Fruit fly (Drosophila melanogaster): ENCODE results near the gene Es2.

Gene Es2

dm6 chrX:8464378-8465036 lies 3.2 kb downstream of the Es2 start, which contains the start of gene Sptr:
Gene Sptr (minus strand): TSS chrX:8464438.
- peak; percentile 93 for TF ChIP-seq CG11695 (GFP tag; IDR thresholded peaks at IDR 0.05)
- peak; percentile 87 for TF ChIP-seq sug (tag; optimal IDR thresholded peaks at IDR 0.05)
- TF ChIP-seq CG10979 (tag; optimal IDR thresholded peaks at IDR 0.05) = peak; percentile 63
- peak; percentile 77 for TF ChIP-seq HLH54F (GFP tag; optimal IDR thresholded peaks at IDR 0.05)
- peak; percentile 95 for TF ChIP-seq row (GFP tag; IDR thresholded peaks at IDR 0.05)
- peak; percentile 3 for TF ChIP-seq Spps (tag; optimal IDR thresholded peaks at IDR 0.05)
- TF ChIP-seq HLH4C (GFP tag; IDR thresholded peaks at IDR 0.05; ENCODE audit: partially characterized antibody) = no peak
- TF ChIP-seq CG34376 (GFP tag; optimal IDR thresholded peaks at IDR 0.05) = peak; percentile 93
- peak; percentile 80 for TF ChIP-seq ATbp (GFP tag; optimal IDR thresholded peaks at IDR 0.05)
- TF ChIP-seq dysf (GFP tag; IDR thresholded peaks at IDR 0.05) = peak; percentile 95
- peak; percentile 88 for TF ChIP-seq lbe (GFP tag; optimal IDR thresholded peaks at IDR 0.05)
- TF ChIP-seq CG10267 (tag; optimal IDR thresholded peaks at IDR 0.05) = peak; percentile 71
- peak; percentile 81 for TF ChIP-seq B-H1 (GFP tag; IDR thresholded peaks at IDR 0.05)
- peak; percentile 86 for TF ChIP-seq mam (GFP tag; optimal IDR thresholded peaks at IDR 0.05)
- no peak for TF ChIP-seq CG1832 (GFP tag; optimal IDR thresholded peaks at IDR 0.05)
- TF ChIP-seq Elba2 (GFP tag; optimal IDR thresholded peaks at IDR 0.05) = no peak
- peak; percentile 13 for TF ChIP-seq CG3065 (GFP tag; optimal IDR thresholded peaks at IDR 0.05)
- no peak for TF ChIP-seq da (GFP tag; optimal IDR thresholded peaks at IDR 0.05)
- TF ChIP-seq Nf-YB (GFP tag; optimal IDR thresholded peaks at IDR 0.05) = peak; percentile 68
- no peak for TF ChIP-seq Tbp (GFP tag; optimal IDR thresholded peaks at IDR 0.05)
- TF ChIP-seq z (GFP tag; IDR thresholded peaks at IDR 0.05) = no peak
- TF ChIP-seq CG14014 (GFP tag; IDR thresholded peaks at IDR 0.05) = peak; percentile 92
- TF ChIP-seq unpg (GFP tag; optimal IDR thresholded peaks at IDR 0.05) = peak; percentile 92
- peak; percentile 64 for TF ChIP-seq her (GFP tag; optimal IDR thresholded peaks at IDR 0.05)
- peak; percentile 89 for TF ChIP-seq CG6272 (GFP tag; IDR thresholded peaks at IDR 0.05)
- TF ChIP-seq CG9932 (GFP tag; IDR thresholded peaks at IDR 0.05) = peak; percentile 92
- peak; percentile 67 for TF ChIP-seq Max (GFP tag; optimal IDR thresholded peaks at IDR 0.05)
- TF ChIP-seq lilli (GFP tag; optimal IDR thresholded peaks at IDR 0.05) = peak; percentile 92
- no peak for TF ChIP-seq ac (GFP tag; optimal IDR thresholded peaks at IDR 0.05)
- peak; percentile 43 for TF ChIP-seq CG7987 (GFP tag; optimal IDR thresholded peaks at IDR 0.05)
- peak; percentile 76 for TF ChIP-seq schlank (tag; optimal IDR thresholded peaks at IDR 0.05)
- TF ChIP-seq CG18619 (GFP tag; optimal IDR thresholded peaks at IDR 0.05) = peak; percentile 81
- TF ChIP-seq Scr (GFP tag; IDR thresholded peaks at IDR 0.05; ENCODE audit: partially characterized antibody) = no peak
- TF ChIP-seq fu2 (GFP tag; optimal IDR thresholded peaks at IDR 0.05) = peak; percentile 64
- peak; percentile 82 for TF ChIP-seq Bteb2 (GFP tag; optimal IDR thresholded peaks at IDR 0.05)
- TF ChIP-seq chm (GFP tag; IDR thresholded peaks at IDR 0.05) = peak; percentile 74; the same call in 1 of the 2 replicates
- TF ChIP-seq Dad (GFP tag; optimal IDR thresholded peaks at IDR 0.05) = peak; percentile 66
- peak; percentile 96 for TF ChIP-seq Hmr (GFP tag; optimal IDR thresholded peaks at IDR 0.05)
- peak; percentile 52 for TF ChIP-seq Jarid2 (GFP tag; optimal IDR thresholded peaks at IDR 0.05)
- peak; percentile 79 for TF ChIP-seq CG6683 (GFP tag; optimal IDR thresholded peaks at IDR 0.05)
- peak; percentile 86 for TF ChIP-seq tap (tag; optimal IDR thresholded peaks at IDR 0.05)
- TF ChIP-seq CG9215 (GFP tag; IDR thresholded peaks at IDR 0.05) = peak; percentile 86
- peak; percentile 67 for TF ChIP-seq wor (GFP tag; IDR thresholded peaks at IDR 0.05)
- peak; percentile 46 for TF ChIP-seq CG3163 (GFP tag; optimal IDR thresholded peaks at IDR 0.05)
- TF ChIP-seq CG11093 (GFP tag; IDR thresholded peaks at IDR 0.05) = peak; percentile 76
- TF ChIP-seq caup (GFP tag; optimal IDR thresholded peaks at IDR 0.05; ENCODE audit: severe bottlenecking) = peak; percentile 92
- peak; percentile 62 for TF ChIP-seq tio (GFP tag; optimal IDR thresholded peaks at IDR 0.05)
- no peak for TF ChIP-seq nerfin-2 (GFP tag; IDR thresholded peaks at IDR 0.05; ENCODE audit: partially characterized antibody)
- peak; percentile 91 for TF ChIP-seq Dbx (GFP tag; IDR thresholded peaks at IDR 0.05)
- peak; percentile 63 for TF ChIP-seq CG1647 (GFP tag; optimal IDR thresholded peaks at IDR 0.05)
